Fruit fly (Drosophila melanogaster) whole organism: ENCODE results near the gene Obp99b.

ENCODE experiments used
- CG8478 ChIP-seq: fragments of >200 bp; optimal IDR thresholded peaks from 2 replicates; lab custom pipeline; 2018; ENCODE audit warnings: inconsistent platforms
- Dll ChIP-seq: fragments of >200 bp; optimal IDR thresholded peaks from 2 replicates; lab custom pipeline; 2017
- EcR ChIP-seq, 2 experiments: fragments of >200 bp; optimal IDR thresholded peaks; 2 replicates each; lab custom pipeline; 2017; ENCODE audit warnings: missing biosample characterization in 2 of 2, missing genetic modification characterization in 2 of 2, missing genetic modification reagents in 2 of 2
- pan ChIP-seq: fragments of >200 bp; optimal IDR thresholded peaks from 2 replicates; lab custom pipeline; 2017
- psq ChIP-seq: fragments of >200 bp; optimal IDR thresholded peaks from 2 replicates; lab custom pipeline; 2017
- usp ChIP-seq: fragments of >200 bp; optimal IDR thresholded peaks from 2 replicates; lab custom pipeline; 2017; ENCODE audit warnings: missing biosample characterization, missing genetic modification characterization, mixed read lengths

Obp99b gene

DNA sequence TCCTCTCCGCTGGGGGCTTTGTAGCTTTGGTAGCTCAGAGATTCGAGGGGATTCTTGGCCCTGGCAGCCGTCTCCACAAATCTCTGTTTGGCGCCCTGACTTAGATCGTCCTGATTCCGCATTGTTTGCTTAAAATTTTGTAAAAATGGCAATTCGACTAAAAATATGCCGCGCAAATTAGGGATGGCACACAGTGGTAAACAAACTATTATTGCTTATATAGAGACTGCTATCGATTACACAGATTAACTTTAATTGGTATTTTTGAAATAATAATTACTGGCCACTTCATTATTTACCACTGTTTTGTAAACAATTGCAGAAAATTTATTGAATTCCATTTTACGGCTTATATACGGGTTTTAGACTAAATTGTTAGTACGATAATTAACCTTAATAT, 8.0 kb upstream of the Obp99b start, which contains the start of the genes Naa40 and CG18731:
Gene Naa40 (minus strand): TSS at position 206 of the 400 bp plus-strand sequence.
Gene CG18731 (plus strand): TSS at position 283 of the 400 bp plus-strand sequence.
- TF ChIP-seq EcR (GFP tag; optimal IDR thresholded peaks at IDR 0.05; lab: Kevin White, UChicago): no peak
- no peak for TF ChIP-seq Dll (lab: Kevin White, UChicago)
- TF ChIP-seq psq (lab: Kevin White, UChicago): no peak
- TF ChIP-seq pan (lab: Kevin White, UChicago): no peak
- TF ChIP-seq CG8478 (lab: Kevin White, UChicago): no peak
- TF ChIP-seq usp: no peak

DNA sequence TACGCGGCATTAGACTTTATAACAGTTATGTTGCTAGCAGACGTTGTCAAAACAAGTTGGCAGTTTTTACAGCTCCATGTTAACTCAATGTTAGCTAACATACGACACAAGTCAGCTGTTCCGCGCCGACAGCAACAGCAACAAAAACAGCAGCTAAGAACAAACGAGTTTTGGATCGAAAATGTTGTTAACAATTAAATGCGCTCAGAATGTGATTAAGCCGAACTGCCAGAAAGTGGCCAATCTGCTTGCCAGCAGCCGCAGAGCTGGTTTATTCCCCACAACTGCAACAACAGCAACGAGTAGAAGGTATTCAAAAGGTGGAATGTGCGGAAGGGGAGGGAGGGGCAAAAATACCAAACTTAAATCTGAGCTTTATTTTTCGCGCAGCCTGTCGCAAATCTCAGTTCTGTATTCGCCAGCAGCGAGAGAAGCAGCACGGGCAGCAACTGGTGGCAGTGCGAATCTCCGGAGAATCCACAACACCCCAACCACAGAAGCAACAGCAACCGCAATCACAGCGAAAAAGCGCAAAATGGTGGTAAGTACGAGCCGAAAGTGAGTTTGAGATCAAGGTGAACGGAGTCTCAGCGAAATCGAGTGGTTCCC, 6.5 kb upstream of the Obp99b start, which contains the start of gene Pcd:
Gene Pcd (plus strand): TSS at position 116 of the 609 bp plus-strand sequence.
- TF ChIP-seq EcR (GFP tag; optimal IDR thresholded peaks at IDR 0.05; lab: Kevin White, UChicago): no peak
- TF ChIP-seq usp: no peak
- no peak for TF ChIP-seq Dll (lab: Kevin White, UChicago)
- TF ChIP-seq CG8478 (lab: Kevin White, UChicago): no peak
- TF ChIP-seq psq (lab: Kevin White, UChicago): no peak
- TF ChIP-seq pan (lab: Kevin White, UChicago): no peak

DNA sequence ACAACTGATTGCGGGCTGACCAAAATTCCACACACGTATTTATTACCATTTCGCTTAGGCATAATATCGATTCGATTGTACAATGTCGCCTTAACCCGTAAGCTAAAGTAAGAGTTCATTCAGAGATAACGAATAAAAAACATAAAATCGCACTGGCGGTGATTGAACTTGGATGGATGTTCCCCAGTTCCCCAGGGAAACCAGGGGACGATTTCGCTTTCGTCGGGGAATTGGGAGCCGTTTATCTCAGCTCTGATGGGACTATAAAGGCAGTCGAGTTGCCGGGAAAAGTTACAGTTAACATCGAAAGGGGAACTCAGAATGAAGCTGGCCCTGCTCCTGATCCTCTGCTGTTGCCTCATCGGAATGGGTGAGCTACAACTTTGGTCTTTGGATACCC, 5.5 kb upstream of the Obp99b start, which contains the start of gene CG34296:
Gene CG34296 (plus strand): TSS at position 301 of the 400 bp plus-strand sequence.
- TF ChIP-seq psq (lab: Kevin White, UChicago) (no peak), pan (lab: Kevin White, UChicago) (no peak), CG8478 (lab: Kevin White, UChicago) (no peak), EcR (GFP tag; optimal IDR thresholded peaks at IDR 0.05; lab: Kevin White, UChicago) (no peak), Dll (lab: Kevin White, UChicago) (no peak), usp (no peak)

DNA sequence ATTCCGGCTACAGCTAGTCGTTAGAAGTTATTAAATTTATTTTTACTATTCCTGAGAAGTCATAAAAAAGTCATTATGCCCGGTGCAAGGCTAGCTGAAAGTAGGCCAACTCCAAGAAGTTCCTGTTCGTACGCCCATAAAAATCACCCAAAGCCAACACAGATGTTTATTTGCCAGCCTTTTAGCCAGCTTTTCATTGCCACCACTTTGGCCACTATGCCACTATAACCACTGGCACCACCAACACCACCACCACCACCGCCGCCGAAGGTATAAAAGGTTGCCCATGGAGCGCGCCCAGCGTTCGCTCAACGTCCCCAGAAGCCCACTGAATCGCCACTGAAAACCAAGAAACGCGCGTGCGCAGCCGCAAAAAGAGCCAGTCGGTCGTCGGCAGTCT, 1.7 kb upstream of the Obp99b start, which contains the start of gene CG15506:
Gene CG15506 (plus strand): TSS at position 301 of the 400 bp plus-strand sequence.
- TF ChIP-seq usp (no peak), psq (lab: Kevin White, UChicago) (no peak), Dll (lab: Kevin White, UChicago) (no peak), CG8478 (lab: Kevin White, UChicago) (no peak), pan (lab: Kevin White, UChicago) (no peak), EcR (GFP tag; optimal IDR thresholded peaks at IDR 0.05; lab: Kevin White, UChicago) (no peak)

DNA sequence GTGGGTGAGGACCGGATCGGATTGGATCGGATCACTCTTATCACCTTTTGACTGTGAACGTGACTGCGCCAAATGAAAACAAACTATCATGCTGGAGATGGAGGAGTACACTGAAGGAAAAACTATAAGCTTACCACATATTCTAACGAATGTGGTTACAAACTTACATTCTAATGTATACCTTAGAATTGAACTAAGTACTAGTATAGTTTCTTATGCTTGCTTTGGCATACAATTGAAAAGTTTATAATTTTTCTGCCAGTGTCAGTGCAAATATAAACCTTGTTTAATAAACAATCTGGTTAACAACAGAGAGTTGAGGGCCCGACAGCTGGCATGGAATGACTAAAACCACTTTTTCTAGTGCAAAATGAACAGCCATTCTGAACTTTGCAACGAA, 823 bp upstream of the Obp99b start:
- TF ChIP-seq pan (lab: Kevin White, UChicago) (no peak), Dll (lab: Kevin White, UChicago) (no peak), EcR (GFP tag; optimal IDR thresholded peaks at IDR 0.05; lab: Kevin White, UChicago) (no peak), usp (no peak), CG8478 (lab: Kevin White, UChicago) (no peak), psq (lab: Kevin White, UChicago) (no peak)

DNA sequence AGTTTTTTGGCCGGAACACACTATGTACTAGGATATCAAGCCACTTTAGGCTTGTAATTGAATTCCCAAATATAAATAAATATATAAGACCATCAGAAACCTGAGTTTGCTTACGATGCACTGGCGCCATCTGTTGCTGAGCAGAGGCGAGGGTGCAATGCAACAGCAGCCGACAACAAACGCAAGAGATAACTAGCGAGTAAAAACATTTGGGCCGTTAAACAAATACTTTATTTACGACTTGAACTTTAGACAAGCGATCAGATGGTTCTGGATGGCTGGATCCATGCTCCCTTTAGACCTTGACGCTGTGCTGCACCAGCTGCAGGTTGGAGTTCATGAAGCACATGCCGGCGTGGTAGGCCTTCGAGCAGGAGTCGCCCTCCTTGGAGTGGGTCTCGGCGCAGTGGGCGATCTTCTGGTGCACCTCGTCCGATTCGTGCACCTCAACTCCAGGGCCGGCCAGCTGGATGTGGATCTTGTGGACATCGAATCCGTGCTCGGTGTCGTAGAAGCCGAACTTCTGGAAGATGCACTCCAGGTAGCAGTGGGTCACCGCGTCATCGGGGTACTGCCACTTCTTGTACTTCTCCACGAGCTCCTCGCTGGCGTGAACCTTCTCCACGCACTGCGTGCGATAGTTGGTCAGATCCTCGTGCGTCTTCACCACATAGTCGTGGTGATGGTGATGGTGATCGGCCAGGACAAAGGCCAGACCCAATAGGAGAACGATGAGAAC, 484 bp downstream of the Obp99b start:
- no peak for TF ChIP-seq EcR (GFP tag; optimal IDR thresholded peaks at IDR 0.05; lab: Kevin White, UChicago)
- no peak for TF ChIP-seq pan (lab: Kevin White, UChicago)
- no peak for TF ChIP-seq usp
- no peak for TF ChIP-seq psq (lab: Kevin White, UChicago)
- TF ChIP-seq CG8478 (lab: Kevin White, UChicago): no peak
- TF ChIP-seq Dll (lab: Kevin White, UChicago): no peak

DNA sequence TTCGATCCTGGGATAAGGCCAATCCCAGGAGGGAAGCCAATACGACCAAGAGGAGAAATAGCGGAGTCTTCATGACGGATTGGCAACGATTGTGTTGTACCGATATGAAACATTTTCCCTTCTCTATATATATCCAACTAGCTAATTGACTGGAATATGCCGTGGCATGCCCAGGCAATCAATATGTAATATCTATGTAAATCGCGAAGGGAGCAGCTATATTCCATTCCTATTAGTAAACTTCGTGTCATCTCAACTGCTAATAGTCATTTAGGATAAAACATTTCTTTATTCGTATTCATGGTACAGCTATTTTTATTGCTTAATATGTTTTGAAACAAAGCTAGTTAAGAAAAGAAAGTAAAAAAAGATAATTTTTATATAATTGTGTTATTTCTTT, 1.4 kb downstream of the Obp99b start, which contains the start of gene Dup99B:
Gene Dup99B (minus strand): TSS at position 101 of the 400 bp plus-strand sequence.
- TF ChIP-seq Dll (lab: Kevin White, UChicago): no peak
- TF ChIP-seq pan (lab: Kevin White, UChicago): no peak
- no peak for TF ChIP-seq usp

DNA sequence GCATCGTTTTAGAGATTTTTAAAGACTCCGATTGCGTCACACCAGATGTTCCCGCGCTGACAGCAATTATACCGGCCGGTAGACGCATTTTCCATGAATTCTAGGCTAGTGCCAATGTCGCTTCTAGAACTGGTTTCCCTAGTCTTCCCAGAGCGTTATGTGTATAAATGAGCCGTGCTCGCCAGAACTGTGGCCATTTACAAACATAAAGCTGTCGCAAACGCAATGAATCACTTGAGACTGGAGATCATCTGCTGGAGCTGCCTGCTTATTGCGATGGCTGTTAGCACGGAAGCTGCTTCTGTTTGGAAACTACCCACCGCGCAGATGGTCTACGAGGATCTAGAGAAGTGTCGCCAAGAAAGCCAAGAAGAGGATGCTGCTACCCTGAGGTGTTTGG, 2.4 kb downstream of the Obp99b start, which contains the start of gene Obp99d:
Gene Obp99d (plus strand): TSS at position 192 of the 400 bp plus-strand sequence.
- TF ChIP-seq Dll (lab: Kevin White, UChicago) (no peak), usp (no peak), psq (lab: Kevin White, UChicago) (no peak), pan (lab: Kevin White, UChicago) (no peak)

DNA sequence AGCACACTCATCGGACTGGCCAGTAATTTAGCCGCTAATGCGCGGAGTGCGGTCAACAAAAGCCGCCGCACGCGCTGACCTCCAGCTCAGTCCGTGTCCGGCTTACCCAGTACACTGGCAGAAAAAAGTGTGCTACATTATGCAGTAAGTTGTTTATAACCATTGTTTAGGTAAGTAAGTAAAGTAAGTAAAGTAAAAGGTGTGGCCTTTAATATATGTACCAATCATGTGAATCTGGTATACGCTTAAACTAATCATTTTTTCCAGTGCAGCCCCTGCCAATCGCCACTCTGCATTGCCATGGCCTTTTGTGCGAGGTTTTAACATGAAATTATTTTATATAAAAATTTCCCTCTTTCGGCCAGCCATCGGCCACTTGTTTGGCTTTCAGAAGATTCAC, 5.3 kb downstream of the Obp99b start:
- no peak for TF ChIP-seq usp
- TF ChIP-seq EcR (GFP tag; optimal IDR thresholded peaks at IDR 0.05; lab: Kevin White, UChicago): no peak
- no peak for TF ChIP-seq pan (lab: Kevin White, UChicago)
- no peak for TF ChIP-seq psq (lab: Kevin White, UChicago)
- TF ChIP-seq CG8478 (lab: Kevin White, UChicago): no peak
- no peak for TF ChIP-seq Dll (lab: Kevin White, UChicago)

DNA sequence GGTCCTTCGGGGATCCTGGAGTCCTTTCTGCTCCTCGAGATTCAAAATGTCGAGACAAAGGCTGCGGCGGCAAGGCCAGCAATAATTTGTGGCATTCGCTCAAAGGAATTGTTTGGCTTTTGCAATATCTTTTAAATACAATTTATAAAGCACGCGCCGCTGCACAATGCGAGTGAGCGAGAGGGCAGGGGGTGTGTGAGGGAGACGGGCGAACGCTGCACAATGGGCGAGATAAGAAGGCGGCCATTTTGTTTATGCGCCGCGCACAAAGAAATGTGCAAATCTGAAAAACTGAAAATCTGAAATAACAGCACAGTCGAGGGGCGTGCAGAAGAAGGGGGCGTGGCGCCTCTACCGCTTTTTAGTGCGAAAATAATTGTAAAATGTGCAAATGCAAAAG, 8.4 kb downstream of the Obp99b start:
- no peak for TF ChIP-seq CG8478 (lab: Kevin White, UChicago)
- no peak for TF ChIP-seq psq (lab: Kevin White, UChicago)
- no peak for TF ChIP-seq EcR (GFP tag; optimal IDR thresholded peaks at IDR 0.05; lab: Kevin White, UChicago)
- no peak for TF ChIP-seq usp
- TF ChIP-seq pan (lab: Kevin White, UChicago): no peak
- no peak for TF ChIP-seq Dll (lab: Kevin White, UChicago)

DNA sequence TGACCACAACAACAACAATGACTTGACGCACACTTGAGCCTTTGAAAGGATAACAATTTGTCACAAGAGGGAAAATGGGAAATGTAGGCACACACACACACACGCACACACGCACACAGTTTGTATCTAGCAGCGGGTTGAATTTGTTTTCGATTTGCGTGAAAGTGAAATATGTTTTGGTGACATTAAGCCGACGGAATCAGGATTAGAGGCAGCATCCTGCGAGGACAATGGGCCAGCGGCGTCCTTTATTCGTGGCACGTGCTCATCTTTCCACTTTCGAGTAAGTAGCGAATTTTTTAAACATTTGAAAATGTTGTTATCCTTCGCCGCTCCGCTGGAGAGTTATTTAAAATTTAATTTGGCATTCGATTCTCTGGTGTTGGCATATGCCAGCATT, 9.4 kb downstream of the Obp99b start:
- no peak for TF ChIP-seq usp
- no peak for TF ChIP-seq Dll (lab: Kevin White, UChicago)
- TF ChIP-seq pan (lab: Kevin White, UChicago): no peak
- TF ChIP-seq CG8478 (lab: Kevin White, UChicago): no peak
- no peak for TF ChIP-seq EcR (GFP tag; optimal IDR thresholded peaks at IDR 0.05; lab: Kevin White, UChicago)
